Worm (Caenorhabditis elegans): ENCODE measurements around the gene spig-3.

DNA sequence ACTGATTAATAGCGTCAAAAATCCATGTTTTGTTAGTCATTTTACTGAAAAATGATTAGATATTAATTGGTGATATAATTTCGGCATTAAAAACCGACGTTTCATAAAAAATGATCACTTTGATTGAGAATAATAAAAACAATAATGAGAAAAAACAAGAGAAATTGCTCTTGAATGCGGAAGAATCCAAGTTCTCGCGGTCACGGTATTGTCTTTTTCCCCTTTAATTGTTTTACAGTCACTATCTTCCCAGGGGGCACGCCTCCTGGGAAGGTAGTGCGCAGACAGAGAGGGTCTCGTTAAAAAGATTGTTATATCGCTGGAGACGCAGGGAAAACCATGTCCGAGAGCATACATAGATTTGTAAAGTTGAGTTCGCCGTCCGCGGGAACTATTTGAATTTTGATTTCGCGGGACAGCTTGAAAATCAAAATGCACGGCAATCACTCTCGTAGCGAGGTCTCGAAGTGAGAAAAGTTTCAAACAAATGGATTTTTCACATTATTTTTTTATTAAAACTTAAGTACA, 5.7 kb downstream of the spig-3 start, which contains the start of gene F14D7.2:
- TF ChIP-seq ref-1 (GFP tag; conservative IDR thresholded peaks at IDR 0.05) (no peak), flt-1 (GFP tag; IDR thresholded peaks at IDR 0.05) (no peak), med-1 (GFP tag; optimal IDR thresholded peaks at IDR 0.05; ENCODE audit: insufficient read depth) (no peak)
